Worm (Caenorhabditis elegans): ENCODE results near the gene npr-38.

npr-38 gene

ce11 chrX:6280998-6281397, 30.5 kb upstream of the npr-38 start:
- TF ChIP-seq ces-1 (GFP tag; optimal IDR thresholded peaks at IDR 0.05) (no peak), aly-2 (tag; optimal IDR thresholded peaks at IDR 0.05) (peak; percentile 56), ama-1 (optimal IDR thresholded peaks at IDR 0.05) (peak; percentile 79), nhr-19 (GFP tag; conservative IDR thresholded peaks at IDR 0.05) (0 out of 2 replicates have a peak, but pooled peaks have one; percentile 17), nhr-47 (tag; optimal IDR thresholded peaks at IDR 0.05) (peak; percentile 34), lin-14 (GFP tag; optimal IDR thresholded peaks at IDR 0.05) (peak; percentile 28), ztf-11 (tag; optimal IDR thresholded peaks at IDR 0.05) (no peak), elt-3 (tag; optimal IDR thresholded peaks at IDR 0.05) (peak in 1 of 6 experiments; percentile 53), nhr-71 (tag; optimal IDR thresholded peaks at IDR 0.05) (peak; percentile 13), unc-30 (tag; optimal IDR thresholded peaks at IDR 0.05) (no peak), blmp-1 (tag; optimal IDR thresholded peaks at IDR 0.05) (peak; percentile 3), nhr-90 (tag; optimal IDR thresholded peaks at IDR 0.05; ENCODE audit: poor library complexity) (peak; percentile 29), isw-1 (GFP tag; IDR thresholded peaks at IDR 0.05) (no peak), nhr-85 (tag) (peak; percentile 77)

DNA sequence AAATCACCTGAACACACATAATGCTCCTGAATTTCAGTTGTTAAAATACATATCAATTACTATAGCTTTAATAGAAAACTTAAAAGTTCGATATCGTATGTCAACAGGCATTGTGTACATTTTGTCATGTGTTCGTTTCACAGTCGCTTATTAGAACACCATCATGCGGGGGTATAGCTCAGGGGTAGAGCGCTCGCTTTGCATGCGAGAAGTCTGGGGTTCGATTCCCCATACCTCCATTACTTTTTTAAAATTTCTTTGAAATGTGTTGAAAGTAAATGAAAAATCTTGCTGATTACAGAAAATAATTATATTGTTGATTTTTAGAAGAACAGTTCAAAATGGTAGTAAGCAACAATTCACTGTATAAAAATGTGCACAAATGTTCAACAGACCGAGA, 25.3 kb upstream of the npr-38 start:
- TF ChIP-seq lin-15B (tag; optimal IDR thresholded peaks at IDR 0.05) (no peak), nhr-84 (tag; optimal IDR thresholded peaks at IDR 0.05) (no peak), lin-14 (GFP tag; optimal IDR thresholded peaks at IDR 0.05) (no peak), zip-4 (GFP tag; optimal IDR thresholded peaks at IDR 0.05) (no peak), egl-13 (tag; optimal IDR thresholded peaks at IDR 0.05) (no peak), ces-1 (GFP tag; optimal IDR thresholded peaks at IDR 0.05) (no peak), hpl-2 (GFP tag; optimal IDR thresholded peaks at IDR 0.05) (no peak), mab-9 (GFP tag; IDR thresholded peaks at IDR 0.05) (no peak), nhr-237 (tag; optimal IDR thresholded peaks at IDR 0.05) (no peak), nhr-11 (tag; optimal IDR thresholded peaks at IDR 0.05) (no peak), elt-3 (tag; optimal IDR thresholded peaks at IDR 0.05) (no peak), pag-3 (tag; optimal IDR thresholded peaks at IDR 0.05; ENCODE audit: borderline replicate concordance, insufficient read depth) (no peak), ceh-90 (tag; optimal IDR thresholded peaks at IDR 0.05) (no peak), ama-1 (optimal IDR thresholded peaks at IDR 0.05) (no peak), efl-3 (GFP tag; optimal IDR thresholded peaks at IDR 0.05) (no peak), mdl-1 (tag; optimal IDR thresholded peaks at IDR 0.05) (no peak), ceh-82 (tag; optimal IDR thresholded peaks at IDR 0.05) (no peak), ceh-8 (GFP tag; optimal IDR thresholded peaks at IDR 0.05) (no peak), snpc-4 (tag; optimal IDR thresholded peaks at IDR 0.05) (no peak), zag-1 (tag; optimal IDR thresholded peaks at IDR 0.05) (no peak)

DNA sequence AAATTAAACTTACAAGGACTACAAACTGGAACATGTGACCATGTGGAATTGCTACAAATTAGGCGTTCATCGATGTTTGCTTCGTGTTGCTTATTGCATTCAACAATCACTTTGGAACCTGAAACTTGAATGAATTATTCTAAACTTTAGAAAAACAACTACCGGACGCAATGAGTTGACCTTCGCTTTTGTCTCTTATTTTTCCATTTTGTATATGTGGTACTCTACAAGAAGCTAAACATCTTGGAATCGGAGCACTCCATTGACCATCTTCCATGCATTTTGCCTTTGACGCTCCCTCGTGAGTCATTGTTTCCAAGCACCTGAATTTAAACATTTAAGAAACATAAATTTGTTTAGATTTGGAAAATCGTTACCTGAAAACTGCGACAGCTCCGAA, 22.5 kb upstream of the npr-38 start:
- TF ChIP-seq dsc-1 (tag; optimal IDR thresholded peaks at IDR 0.05) (no peak), lin-13 (GFP tag; optimal IDR thresholded peaks at IDR 0.05) (no peak), unc-30 (tag; optimal IDR thresholded peaks at IDR 0.05) (no peak), egl-27 (tag; optimal IDR thresholded peaks at IDR 0.05) (no peak), fkh-10 (GFP tag; optimal IDR thresholded peaks at IDR 0.05) (no peak), snu-23 (GFP tag; optimal IDR thresholded peaks at IDR 0.05) (no peak), ztf-4 (tag; optimal IDR thresholded peaks at IDR 0.05) (no peak), skn-1 (tag; optimal IDR thresholded peaks at IDR 0.05) (no peak), C34B4.2 (tag; optimal IDR thresholded peaks at IDR 0.05) (no peak)

- TF ChIP-seq aha-1 (tag; optimal IDR thresholded peaks at IDR 0.05), result no peak
- no peak for TF ChIP-seq unc-130 (tag; optimal IDR thresholded peaks at IDR 0.05)
- no peak for TF ChIP-seq sox-4 (tag; optimal IDR thresholded peaks at IDR 0.05)
- no peak for TF ChIP-seq ceh-63 (GFP tag; optimal IDR thresholded peaks at IDR 0.05)
- TF ChIP-seq C16A3.4 (tag; optimal IDR thresholded peaks at IDR 0.05), result no peak
- no peak for TF ChIP-seq C34B4.2 (tag; optimal IDR thresholded peaks at IDR 0.05)
- no peak for TF ChIP-seq nhr-76 (tag; optimal IDR thresholded peaks at IDR 0.05)
- TF ChIP-seq lin-15B (tag; optimal IDR thresholded peaks at IDR 0.05), result no peak
- TF ChIP-seq ceh-90 (tag; optimal IDR thresholded peaks at IDR 0.05), result no peak
- no peak for TF ChIP-seq sup-37 (GFP tag; optimal IDR thresholded peaks at IDR 0.05)
- TF ChIP-seq nhr-11 (tag; optimal IDR thresholded peaks at IDR 0.05), result no peak
- no peak for TF ChIP-seq pag-3 (tag; optimal IDR thresholded peaks at IDR 0.05; ENCODE audit: borderline replicate concordance, insufficient read depth)
- TF ChIP-seq unc-30 (tag; optimal IDR thresholded peaks at IDR 0.05), result no peak
- no peak for TF ChIP-seq nhr-71 (tag; optimal IDR thresholded peaks at IDR 0.05)
- no peak for TF ChIP-seq aly-2 (tag; optimal IDR thresholded peaks at IDR 0.05)
- no peak for TF ChIP-seq C04F5.9 (tag; optimal IDR thresholded peaks at IDR 0.05)
- no peak for TF ChIP-seq grh-1 (GFP tag; IDR thresholded peaks at IDR 0.05)
- TF ChIP-seq unc-98 (GFP tag; IDR thresholded peaks at IDR 0.05), result no peak
- no peak for TF ChIP-seq mef-2 (tag; optimal IDR thresholded peaks at IDR 0.05)
Observed at ce11 chrX:6291632-6292031, 19.9 kb upstream of the npr-38 start, which contains the start of gene lev-9. TSS of gene lev-9 (minus strand) at chrX:6291732.
